Worm (Caenorhabditis elegans) whole organism, L1 larva: ENCODE measurements around the gene C34E10.9.

Experiments used
- C16A3.4 ChIP-seq: fragments of 150-350 bp; optimal IDR thresholded peaks from 2 replicates; lab custom pipeline; 2014; ENCODE audit warnings: missing biosample characterization, missing genetic modification characterization
- C34B4.2 ChIP-seq: sonication (generic microtip); optimal IDR thresholded peaks from 2 replicates; lab custom pipeline; 2017; ENCODE audit warnings: mild to moderate bottlenecking, missing genetic modification characterization, missing compliant biosample characterization
- F16B12.6 ChIP-seq: fragments of 150-350 bp; optimal IDR thresholded peaks from 2 replicates; lab custom pipeline; 2014; ENCODE audit warnings: missing biosample characterization, missing genetic modification characterization
- Y116A8C.19 ChIP-seq: sonication (generic microtip); optimal IDR thresholded peaks from 2 replicates; lab custom pipeline; 2016; ENCODE audit warnings: missing compliant biosample characterization, missing genetic modification characterization, borderline replicate concordance
- aha-1 ChIP-seq: fragments of 150-350 bp; optimal IDR thresholded peaks from 2 replicates; lab custom pipeline; 2014; ENCODE audit warnings: missing biosample characterization, missing genetic modification characterization
- aly-2 ChIP-seq: fragments of 150-350 bp; optimal IDR thresholded peaks from 2 replicates; lab custom pipeline; 2014; ENCODE audit warnings: missing biosample characterization, missing genetic modification characterization
- blmp-1 ChIP-seq: fragments of 150-350 bp; optimal IDR thresholded peaks from 2 replicates; lab custom pipeline; 2014; ENCODE audit warnings: missing biosample characterization, missing genetic modification characterization
- ceh-63 ChIP-seq: fragments of 200-800 bp; sonication (Bioruptor generic); optimal IDR thresholded peaks from 2 replicates; lab custom pipeline; 2018; ENCODE audit warnings: mild to moderate bottlenecking, missing genetic modification characterization, missing compliant biosample characterization
- ceh-8 ChIP-seq: fragments of 200-800 bp; sonication (Bioruptor generic); optimal IDR thresholded peaks from 2 replicates; lab custom pipeline; 2018; ENCODE audit warnings: mild to moderate bottlenecking, missing genetic modification characterization, moderate library complexity, missing compliant biosample characterization
- ceh-82 ChIP-seq, 3 experiments: fragments of 150-350 bp in 1 of 3; sonication (generic microtip) in 2 of 3; optimal IDR thresholded peaks; 2 replicates each; lab custom pipeline; 2014 to 2017; ENCODE audit warnings: missing biosample characterization in 3 of 3, missing genetic modification characterization in 3 of 3
- ceh-90 ChIP-seq: sonication (generic microtip); optimal IDR thresholded peaks from 2 replicates; lab custom pipeline; 2016; ENCODE audit warnings: missing genetic modification characterization, missing compliant biosample characterization
- dsc-1 ChIP-seq: sonication (generic microtip); optimal IDR thresholded peaks from 2 replicates; lab custom pipeline; 2016; ENCODE audit warnings: mild to moderate bottlenecking, missing genetic modification characterization, missing compliant biosample characterization
- efl-1 ChIP-seq, 4 experiments: fragments of 150-350 bp; optimal IDR thresholded peaks in 3 of 4; peaks in 1 of 4; 1 replicate in 1 of 4; 2 replicates in 3 of 4; lab custom pipeline; 2014; ENCODE audit warnings: missing biosample characterization in 2 of 4, missing genetic modification characterization in 2 of 4, missing genetic modification reagents in 2 of 4
- efl-3 ChIP-seq: fragments of 200-800 bp; sonication (Bioruptor generic); optimal IDR thresholded peaks from 2 replicates; lab custom pipeline; 2018; ENCODE audit warnings: mild to moderate bottlenecking, missing genetic modification characterization, missing compliant biosample characterization
- egl-27 ChIP-seq, 2 experiments: fragments of 150-350 bp in 1 of 2; sonication (generic microtip); optimal IDR thresholded peaks; 3 replicates each; lab custom pipeline; 2017 to 2018; ENCODE audit warnings: missing biosample characterization in 2 of 2, missing genetic modification characterization in 2 of 2, missing genetic modification reagents in 2 of 2
- elt-2 ChIP-seq: sonication (generic microtip); optimal IDR thresholded peaks from 2 replicates; lab custom pipeline; 2016; ENCODE audit warnings: missing genetic modification characterization, mild to moderate bottlenecking, inconsistent platforms, missing compliant biosample characterization, missing genetic modification reagents
- elt-3 ChIP-seq, 6 experiments: fragments of 150-350 bp in 1 of 6; sonication (generic microtip); optimal IDR thresholded peaks; 2 replicates each; lab custom pipeline; 2017 to 2018; ENCODE audit warnings: missing biosample characterization in 6 of 6, missing genetic modification characterization in 6 of 6, inconsistent platforms in 1 of 6
- fkh-10 ChIP-seq: sonication (generic microtip); optimal IDR thresholded peaks from 2 replicates; lab custom pipeline; 2017; ENCODE audit warnings: missing biosample characterization, missing genetic modification reagents, missing genetic modification characterization
- fkh-4 ChIP-seq: sonication (generic microtip); optimal IDR thresholded peaks from 2 replicates; lab custom pipeline; 2016; ENCODE audit warnings: missing compliant biosample characterization, missing genetic modification characterization, borderline replicate concordance
- fos-1 ChIP-seq: fragments of 150-350 bp; optimal IDR thresholded peaks from 2 replicates; lab custom pipeline; 2014; ENCODE audit warnings: missing biosample characterization, missing genetic modification characterization
- hlh-4 ChIP-seq: sonication (generic microtip); optimal IDR thresholded peaks from 2 replicates; lab custom pipeline; 2016; ENCODE audit warnings: mild to moderate bottlenecking, missing genetic modification characterization, missing compliant biosample characterization
- irx-1 ChIP-seq: sonication (generic microtip); optimal IDR thresholded peaks from 2 replicates; lab custom pipeline; 2016; ENCODE audit warnings: missing genetic modification characterization, missing compliant biosample characterization
- jun-1 ChIP-seq: fragments of 150-350 bp; optimal IDR thresholded peaks from 2 replicates; lab custom pipeline; 2014; ENCODE audit warnings: missing biosample characterization, missing genetic modification reagents, missing genetic modification characterization
- lin-14 ChIP-seq: fragments of 200-800 bp; sonication (Bioruptor generic); optimal IDR thresholded peaks from 2 replicates; lab custom pipeline; 2018; ENCODE audit warnings: mild to moderate bottlenecking, missing genetic modification characterization, moderate library complexity, missing compliant biosample characterization
- lin-15B ChIP-seq: fragments of 150-350 bp; sonication (generic microtip); optimal IDR thresholded peaks from 3 replicates; lab custom pipeline; 2014; ENCODE audit warnings: missing biosample characterization, missing genetic modification characterization
- lsy-2 ChIP-seq, 2 experiments: fragments of 150-350 bp; optimal IDR thresholded peaks; 2 replicates each; lab custom pipeline; 2014; ENCODE audit warnings: missing biosample characterization in 2 of 2, missing genetic modification characterization in 2 of 2
- mep-1 ChIP-seq: fragments of 150-350 bp; optimal IDR thresholded peaks from 2 replicates; lab custom pipeline; 2014; ENCODE audit warnings: missing biosample characterization, missing genetic modification characterization
- nhr-11 ChIP-seq: fragments of 150-350 bp; optimal IDR thresholded peaks from 2 replicates; lab custom pipeline; 2014; ENCODE audit warnings: missing biosample characterization, missing genetic modification characterization
- nhr-19 ChIP-seq: fragments of 200-800 bp; sonication (Bioruptor generic); conservative IDR thresholded peaks from 2 replicates; pipeline ENCODE4 v1.3.6; 2022; ENCODE audit warnings: missing genetic modification characterization, missing compliant biosample characterization
- nhr-28 ChIP-seq: fragments of 150-350 bp; optimal IDR thresholded peaks from 2 replicates; lab custom pipeline; 2014; ENCODE audit warnings: missing biosample characterization, missing genetic modification characterization
- nhr-76 ChIP-seq: sonication (generic microtip); optimal IDR thresholded peaks from 2 replicates; lab custom pipeline; 2017; ENCODE audit warnings: missing biosample characterization, missing genetic modification characterization
- nhr-84 ChIP-seq: sonication (generic microtip); optimal IDR thresholded peaks from 2 replicates; lab custom pipeline; 2017; ENCODE audit warnings: missing biosample characterization, missing genetic modification characterization
- nhr-85 ChIP-seq: sonication (generic microtip); peaks from one replicate; lab custom pipeline; 2016; ENCODE audit warnings: missing genetic modification characterization, inconsistent platforms, missing compliant biosample characterization
- pag-3 ChIP-seq: sonication (generic microtip); optimal IDR thresholded peaks from 2 replicates; lab custom pipeline; 2017; ENCODE audit warnings: missing genetic modification characterization, mild to moderate bottlenecking, missing compliant biosample characterization, antibody characterized with exemption, borderline replicate concordance; ENCODE audit not compliant: insufficient read depth
- pax-3 ChIP-seq: fragments of 200-800 bp; sonication (Bioruptor generic); optimal IDR thresholded peaks from 2 replicates; lab custom pipeline; 2018; ENCODE audit warnings: mild to moderate bottlenecking, missing genetic modification characterization, moderate library complexity, missing compliant biosample characterization
- snu-23 ChIP-seq: sonication (generic microtip); optimal IDR thresholded peaks from 2 replicates; lab custom pipeline; 2016; ENCODE audit warnings: missing genetic modification characterization, missing compliant biosample characterization
- sup-37 ChIP-seq: fragments of 200-800 bp; sonication (Bioruptor generic); optimal IDR thresholded peaks from 2 replicates; lab custom pipeline; 2018; ENCODE audit warnings: mild to moderate bottlenecking, missing genetic modification characterization, missing compliant biosample characterization
- tbx-2 ChIP-seq: sonication (generic microtip); optimal IDR thresholded peaks from 2 replicates; lab custom pipeline; 2016; ENCODE audit warnings: missing genetic modification characterization, missing compliant biosample characterization
- unc-130 ChIP-seq: fragments of 150-350 bp; optimal IDR thresholded peaks from 2 replicates; lab custom pipeline; 2017; ENCODE audit warnings: missing biosample characterization, missing genetic modification characterization, inconsistent platforms
- unc-30 ChIP-seq: sonication (generic microtip); optimal IDR thresholded peaks from 2 replicates; lab custom pipeline; 2017; ENCODE audit warnings: missing biosample characterization, missing genetic modification characterization
- unc-62 ChIP-seq: fragments of 150-350 bp; optimal IDR thresholded peaks from 2 replicates; lab custom pipeline; 2014; ENCODE audit warnings: missing biosample characterization, missing genetic modification reagents, missing genetic modification characterization
- unc-86 ChIP-seq: sonication (generic microtip); optimal IDR thresholded peaks from 2 replicates; lab custom pipeline; 2016; ENCODE audit warnings: missing genetic modification characterization, missing compliant biosample characterization
- xbp-1 ChIP-seq: sonication (generic microtip); optimal IDR thresholded peaks from 2 replicates; lab custom pipeline; 2016; ENCODE audit warnings: missing genetic modification characterization, missing compliant biosample characterization
- zag-1 ChIP-seq: fragments of 150-350 bp; optimal IDR thresholded peaks from 2 replicates; lab custom pipeline; 2014; ENCODE audit warnings: missing biosample characterization, missing genetic modification characterization
- ztf-11 ChIP-seq, 2 experiments: sonication (generic microtip); optimal IDR thresholded peaks; 2 replicates each; lab custom pipeline; 2016 to 2017; ENCODE audit warnings: missing genetic modification characterization in 2 of 2, missing biosample characterization in 1 of 2, missing compliant biosample characterization in 1 of 2
- ztf-4 ChIP-seq: fragments of 150-350 bp; optimal IDR thresholded peaks from 2 replicates; lab custom pipeline; 2014; ENCODE audit warnings: missing biosample characterization, missing genetic modification characterization

C34E10.9 gene

DNA sequence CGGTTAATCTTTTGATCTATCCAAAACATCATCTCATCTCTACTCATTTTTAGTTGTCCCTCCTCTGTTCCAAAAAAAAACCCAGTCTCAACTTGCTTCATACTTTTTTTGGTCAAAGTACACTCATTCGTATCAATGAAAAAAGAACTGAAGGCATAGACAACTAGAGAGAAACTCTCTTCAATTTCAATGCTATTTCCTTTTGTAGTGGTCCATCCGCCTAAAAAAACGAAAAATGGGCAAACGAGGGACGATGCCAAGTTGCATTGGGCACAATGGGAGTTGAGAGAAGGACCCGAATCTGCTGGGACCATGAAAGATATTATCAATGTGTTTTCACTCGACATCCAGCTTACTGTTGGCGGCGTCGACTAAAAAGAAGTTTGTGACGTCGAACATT lies 17.0 kb upstream of the C34E10.9 start (continued):
- TF ChIP-seq efl-3 (GFP tag; lab: Kevin White, UChicago) (no peak), unc-86 (tag; lab: Kevin White, UChicago) (no peak), ceh-82 (tag; optimal IDR thresholded peaks at IDR 0.05; lab: Kevin White, UChicago) (peak in 1 of 3 experiments; percentile 35), Y116A8C.19 (tag; lab: Kevin White, UChicago) (no peak), lin-14 (GFP tag; lab: Kevin White, UChicago) (peak; percentile 77), mep-1 (peak; percentile 16), nhr-85 (tag; lab: Kevin White, UChicago) (no peak), nhr-19 (peak; percentile 59), lsy-2 (tag; optimal IDR thresholded peaks at IDR 0.05; lab: Kevin White, UChicago) (peak in 1 of 2 experiments; percentile 35), blmp-1 (tag; lab: Kevin White, UChicago) (no peak), nhr-76 (no peak), fkh-4 (tag; lab: Kevin White, UChicago) (no peak), snu-23 (peak; percentile 31), elt-3 (tag; optimal IDR thresholded peaks at IDR 0.05; lab: Kevin White, UChicago) (no peak)
- TF ChIP-seq, all 84 proteins: peak for 12

DNA sequence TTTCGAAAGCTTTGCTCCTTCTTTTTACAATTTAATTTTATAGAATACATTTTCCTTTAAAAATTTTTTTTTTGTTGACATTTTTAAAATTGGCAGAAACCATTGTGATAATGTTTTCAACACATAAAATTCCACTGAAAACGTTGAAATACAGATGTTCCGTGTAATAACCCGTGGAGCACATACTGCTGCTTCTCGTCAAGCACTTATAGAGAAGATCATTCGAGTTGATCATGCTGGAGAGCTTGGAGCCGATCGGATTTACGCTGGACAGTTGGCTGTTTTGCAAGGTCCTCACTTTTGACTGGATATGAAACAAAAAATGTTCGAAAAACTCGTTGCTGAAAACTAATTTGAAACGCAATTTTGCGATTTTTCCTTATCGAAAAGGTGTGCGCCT lies 14.5 kb upstream of the C34E10.9 start, which contains the start of gene clk-1:
Gene clk-1 (plus strand): TSS at position 155 of the 400 bp plus-strand sequence.
- no peak for TF ChIP-seq elt-3 (tag; optimal IDR thresholded peaks at IDR 0.05; lab: Kevin White, UChicago)
- no peak for TF ChIP-seq ceh-63 (GFP tag; lab: Kevin White, UChicago)
- TF ChIP-seq, all 84 proteins: peak for 0

DNA sequence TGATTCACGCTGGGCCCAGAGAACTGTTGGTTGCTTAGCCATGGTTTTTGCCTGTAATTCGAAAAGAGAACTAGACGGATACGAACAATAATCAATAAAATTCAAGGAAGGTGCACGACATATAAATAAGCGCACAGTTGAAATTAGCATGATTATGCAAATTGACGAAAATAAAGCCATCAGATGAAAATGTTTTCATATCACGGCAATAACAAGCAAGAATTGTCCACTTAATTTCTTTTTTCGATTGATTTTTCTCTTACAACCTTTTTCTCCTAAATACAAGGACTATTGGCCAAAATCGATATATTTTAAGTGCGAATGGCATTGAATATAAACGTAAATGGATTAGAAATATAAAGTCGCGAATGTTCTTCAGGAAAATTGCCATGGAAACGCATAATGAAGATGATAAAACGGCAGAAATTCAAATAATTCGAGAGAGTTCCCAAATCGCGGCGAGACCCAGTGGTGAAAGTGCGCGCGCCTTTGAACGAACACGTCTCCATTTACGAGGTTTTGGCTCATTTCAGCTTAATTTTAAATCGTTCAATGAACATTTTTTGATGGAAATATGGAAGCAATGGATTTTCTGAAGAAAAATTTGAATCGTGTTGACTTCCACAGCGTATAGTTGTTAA lies 11.6 kb upstream of the C34E10.9 start, which contains the start of the genes daf-41 and toc-1:
Gene daf-41 (minus strand): TSS at position 51 of the 641 bp plus-strand sequence.
Gene toc-1 (plus strand): TSS at position 537 of the 641 bp plus-strand sequence.
- TF ChIP-seq nhr-19: peak; percentile 18; the same call in 1 of the 2 replicates
- no peak for TF ChIP-seq aha-1
- no peak for TF ChIP-seq sup-37 (GFP tag; lab: Kevin White, UChicago)
- TF ChIP-seq unc-130: peak; percentile 17
- no peak for TF ChIP-seq nhr-85 (tag; lab: Kevin White, UChicago)
- TF ChIP-seq dsc-1 (tag; lab: Kevin White, UChicago): peak; percentile 63
- no peak for TF ChIP-seq aly-2 (tag; lab: Kevin White, UChicago)
- TF ChIP-seq nhr-84 (tag; lab: Kevin White, UChicago): no peak
- TF ChIP-seq nhr-28 (tag; lab: Kevin White, UChicago): no peak
- TF ChIP-seq hlh-4 (tag; lab: Kevin White, UChicago): no peak
- no peak for TF ChIP-seq nhr-11 (tag; lab: Kevin White, UChicago)
- TF ChIP-seq elt-2 (tag; lab: Kevin White, UChicago): no peak
- peak; percentile 50 to 68 for TF ChIP-seq efl-1 (optimal IDR thresholded peaks at IDR 0.05; lab: Kevin White, UChicago)
- peak; percentile 68 to 91 for TF ChIP-seq efl-1 (GFP tag; optimal IDR thresholded peaks at IDR 0.05 in 1 of 2; lab: Kevin White, UChicago)
- TF ChIP-seq irx-1: no peak
- peak; percentile 20 for TF ChIP-seq jun-1 (tag; lab: Kevin White, UChicago)
- TF ChIP-seq ceh-90 (tag; lab: Kevin White, UChicago): peak; percentile 18
- no peak for TF ChIP-seq C34B4.2 (tag; lab: Kevin White, UChicago)
- TF ChIP-seq F16B12.6 (tag; lab: Kevin White, UChicago): peak; percentile 13
- TF ChIP-seq efl-3 (GFP tag; lab: Kevin White, UChicago): no peak
- TF ChIP-seq Y116A8C.19 (tag; lab: Kevin White, UChicago): no peak
- TF ChIP-seq ztf-4: no peak
- TF ChIP-seq zag-1 (tag; lab: Kevin White, UChicago): no peak
- TF ChIP-seq fkh-10: no peak
- TF ChIP-seq ceh-63 (GFP tag; lab: Kevin White, UChicago): no peak
- TF ChIP-seq ceh-8 (GFP tag; lab: Kevin White, UChicago): peak; percentile 16
- TF ChIP-seq blmp-1 (tag; lab: Kevin White, UChicago): peak; percentile 72
- peak; percentile 10 for TF ChIP-seq lin-15B (tag; lab: Kevin White, UChicago)
- no peak for TF ChIP-seq ztf-11 (tag; optimal IDR thresholded peaks at IDR 0.05; lab: Kevin White, UChicago)
- no peak for TF ChIP-seq unc-30 (tag; lab: Kevin White, UChicago)
- TF ChIP-seq unc-86 (tag; lab: Kevin White, UChicago): no peak
- TF ChIP-seq C16A3.4: peak; percentile 57
- no peak for TF ChIP-seq tbx-2
- peak; percentile 40 for TF ChIP-seq xbp-1
- TF ChIP-seq egl-27 (tag; optimal IDR thresholded peaks at IDR 0.05; lab: Kevin White, UChicago): no peak
- no peak for TF ChIP-seq pag-3
- no peak for TF ChIP-seq pax-3 (tag; lab: Kevin White, UChicago)
- peak; percentile 20 for TF ChIP-seq fos-1 (tag; lab: Kevin White, UChicago)
- TF ChIP-seq unc-62 (GFP tag; lab: Kevin White, UChicago): no peak
